Worm (Caenorhabditis elegans) whole organism, late embryonic: ENCODE measurements around the gene B0228.6.

Experiments
- C08G9.2 ChIP-seq: sonication (generic microtip); optimal IDR thresholded peaks from 2 replicates; lab custom pipeline; 2016; ENCODE audit warnings: mild to moderate bottlenecking, missing genetic modification characterization, moderate library complexity, missing compliant biosample characterization
- ceh-14 ChIP-seq: sonication (generic microtip); optimal IDR thresholded peaks from 2 replicates; lab custom pipeline; 2016; ENCODE audit warnings: missing genotype, missing genetic modification characterization, missing compliant biosample characterization
- ceh-34 ChIP-seq: sonication (generic microtip); optimal IDR thresholded peaks from 2 replicates; lab custom pipeline; 2016; ENCODE audit warnings: mild to moderate bottlenecking, missing genetic modification characterization, missing compliant biosample characterization
- ceh-48 ChIP-seq: sonication (generic microtip); optimal IDR thresholded peaks from 2 replicates; lab custom pipeline; 2016; ENCODE audit warnings: missing genetic modification characterization, inconsistent platforms, missing compliant biosample characterization
- ceh-6 ChIP-seq: fragments of 200-800 bp; sonication (Bioruptor generic); optimal IDR thresholded peaks from 2 replicates; lab custom pipeline; 2018; ENCODE audit warnings: mild to moderate bottlenecking, missing genetic modification characterization, missing compliant biosample characterization
- elt-2 ChIP-seq: sonication (generic microtip); optimal IDR thresholded peaks from 2 replicates; lab custom pipeline; 2016; ENCODE audit warnings: missing genetic modification reagents, missing genetic modification characterization, missing compliant biosample characterization
- elt-4 ChIP-seq: sonication (generic microtip); optimal IDR thresholded peaks from 2 replicates; lab custom pipeline; 2016; ENCODE audit warnings: missing genetic modification characterization, missing compliant biosample characterization
- gmeb-2 ChIP-seq: sonication (generic microtip); optimal IDR thresholded peaks from 2 replicates; lab custom pipeline; 2016; ENCODE audit warnings: missing genetic modification characterization, inconsistent platforms, missing compliant biosample characterization
- hlh-15 ChIP-seq: sonication (generic microtip); optimal IDR thresholded peaks from 2 replicates; lab custom pipeline; 2016; ENCODE audit warnings: missing genetic modification characterization, missing compliant biosample characterization
- lim-6 ChIP-seq: sonication (generic microtip); optimal IDR thresholded peaks from 2 replicates; lab custom pipeline; 2016; ENCODE audit warnings: missing genetic modification characterization, missing compliant biosample characterization
- madf-2 ChIP-seq: sonication (generic microtip); optimal IDR thresholded peaks from 2 replicates; lab custom pipeline; 2017; ENCODE audit warnings: missing genetic modification characterization, missing compliant biosample characterization
- mec-3 ChIP-seq: sonication (generic microtip); optimal IDR thresholded peaks from 2 replicates; lab custom pipeline; 2016; ENCODE audit warnings: borderline replicate concordance, missing genetic modification characterization, missing compliant biosample characterization
- nhr-232 ChIP-seq: sonication (generic microtip); optimal IDR thresholded peaks from 2 replicates; lab custom pipeline; 2016; ENCODE audit warnings: missing genetic modification characterization, missing compliant biosample characterization
- odd-2 ChIP-seq: sonication (generic microtip); optimal IDR thresholded peaks from 2 replicates; lab custom pipeline; 2017; ENCODE audit warnings: antibody characterized with exemption, mild to moderate bottlenecking, missing genetic modification characterization, missing compliant biosample characterization
- pax-1 ChIP-seq: fragments of 150-350 bp; optimal IDR thresholded peaks from 2 replicates; lab custom pipeline; 2014; ENCODE audit warnings: missing biosample characterization, missing genetic modification characterization
- pqm-1 ChIP-seq: sonication (generic microtip); optimal IDR thresholded peaks from 2 replicates; lab custom pipeline; 2016; ENCODE audit warnings: missing genetic modification characterization, missing compliant biosample characterization
- tbx-2 ChIP-seq: sonication (generic microtip); optimal IDR thresholded peaks from 2 replicates; lab custom pipeline; 2016; ENCODE audit warnings: missing genetic modification characterization, missing compliant biosample characterization
- tbx-7 ChIP-seq: sonication (generic microtip); optimal IDR thresholded peaks from 2 replicates; lab custom pipeline; 2016; ENCODE audit warnings: missing genotype, missing genetic modification characterization, missing compliant biosample characterization
- ttx-3 ChIP-seq: sonication (generic microtip); optimal IDR thresholded peaks from 2 replicates; lab custom pipeline; 2016; ENCODE audit warnings: missing genetic modification reagents, missing genetic modification characterization, missing compliant biosample characterization
- unc-55 ChIP-seq: sonication (generic microtip); optimal IDR thresholded peaks from 2 replicates; lab custom pipeline; 2017; ENCODE audit warnings: missing biosample characterization, missing genetic modification reagents, missing genetic modification characterization

B0228.6 gene

DNA sequence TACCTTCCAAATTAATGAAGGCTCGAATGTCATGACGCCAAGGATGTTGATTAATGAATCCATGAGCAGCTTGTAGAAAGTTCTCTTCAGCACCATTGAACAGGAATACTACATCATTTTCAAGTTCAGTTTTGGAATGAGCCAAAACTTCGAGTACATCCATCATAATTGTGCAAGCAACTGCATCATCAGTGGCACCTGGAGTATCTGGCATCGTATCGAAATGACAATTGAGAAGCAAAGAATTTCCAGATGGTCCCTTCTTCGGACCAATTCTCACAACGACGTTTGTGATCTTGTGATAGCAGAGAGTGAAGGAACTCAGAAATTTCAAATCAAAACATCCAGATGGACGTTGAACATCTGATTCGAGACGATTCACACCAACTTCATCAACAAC is 50.6 kb downstream of the B0228.6 start:
- no peak for TF ChIP-seq pqm-1
- no peak for TF ChIP-seq gmeb-2 (tag; lab: Kevin White, UChicago)
- no peak for TF ChIP-seq ttx-3 (tag; lab: Kevin White, UChicago)
- no peak for TF ChIP-seq elt-4 (tag; lab: Kevin White, UChicago)
- no peak for TF ChIP-seq unc-55 (GFP tag; lab: Kevin White, UChicago)
- no peak for TF ChIP-seq pax-1 (tag; lab: Kevin White, UChicago)
- TF ChIP-seq elt-2 (tag; lab: Kevin White, UChicago), result no peak
- no peak for TF ChIP-seq hlh-15 (tag; lab: Kevin White, UChicago)
- TF ChIP-seq madf-2 (tag; lab: Kevin White, UChicago), result no peak
- no peak for TF ChIP-seq tbx-2
- TF ChIP-seq ceh-48 (tag; lab: Kevin White, UChicago), result no peak
- TF ChIP-seq odd-2 (tag; lab: Kevin White, UChicago), result no peak
- TF ChIP-seq ceh-6, result no peak
- TF ChIP-seq lim-6 (tag; lab: Kevin White, UChicago), result no peak
- no peak for TF ChIP-seq nhr-232
- no peak for TF ChIP-seq ceh-14 (tag; lab: Kevin White, UChicago)
- no peak for TF ChIP-seq ceh-34 (tag; lab: Kevin White, UChicago)
- TF ChIP-seq C08G9.2 (tag; lab: Kevin White, UChicago), result no peak
- TF ChIP-seq tbx-7, result no peak
- no peak for TF ChIP-seq mec-3 (tag; lab: Kevin White, UChicago)
